Worm (Caenorhabditis elegans) whole organism, late embryonic: ENCODE results near the gene egl-6.

Source experiments
- C08G9.2 ChIP-seq: sonication (generic microtip); optimal IDR thresholded peaks from 2 replicates; lab custom pipeline; 2016; ENCODE audit warnings: mild to moderate bottlenecking, missing genetic modification characterization, moderate library complexity, missing compliant biosample characterization
- C38D4.7 ChIP-seq: fragments of 200-800 bp; sonication (Bioruptor generic); optimal IDR thresholded peaks from 2 replicates; lab custom pipeline; 2018; ENCODE audit warnings: mild to moderate bottlenecking, missing genetic modification characterization, moderate library complexity, missing compliant biosample characterization
- K02D7.2 ChIP-seq: sonication (generic microtip); optimal IDR thresholded peaks from 2 replicates; lab custom pipeline; 2017; ENCODE audit warnings: mild to moderate bottlenecking, missing genetic modification characterization, missing compliant biosample characterization
- K09A11.1 ChIP-seq: sonication (generic microtip); optimal IDR thresholded peaks from 2 replicates; lab custom pipeline; 2017; ENCODE audit warnings: antibody characterized with exemption, mild to moderate bottlenecking, missing genetic modification characterization, missing compliant biosample characterization; ENCODE audit not compliant: insufficient read depth
- T23F11.4 ChIP-seq: fragments of 200-800 bp; sonication (Bioruptor generic); optimal IDR thresholded peaks from 2 replicates; lab custom pipeline; 2018; ENCODE audit warnings: mild to moderate bottlenecking, missing genetic modification characterization, missing compliant biosample characterization
- Y22D7AL.16 ChIP-seq: sonication (generic microtip); optimal IDR thresholded peaks from 2 replicates; lab custom pipeline; 2016; ENCODE audit warnings: missing genetic modification characterization, missing compliant biosample characterization
- ahr-1 ChIP-seq: sonication (generic microtip); optimal IDR thresholded peaks from 2 replicates; lab custom pipeline; 2016; ENCODE audit warnings: missing genetic modification characterization, missing compliant biosample characterization
- ceh-19 ChIP-seq: fragments of 200-800 bp; sonication (Bioruptor generic); optimal IDR thresholded peaks from 2 replicates; lab custom pipeline; 2018; ENCODE audit warnings: mild to moderate bottlenecking, missing genetic modification characterization, missing compliant biosample characterization
- ceh-24 ChIP-seq: sonication (generic microtip); optimal IDR thresholded peaks from 2 replicates; lab custom pipeline; 2016; ENCODE audit warnings: mild to moderate bottlenecking, missing genetic modification characterization, missing compliant biosample characterization
- ceh-45 ChIP-seq: fragments of 200-800 bp; sonication (Bioruptor generic); IDR thresholded peaks from 2 replicates; pipeline ENCODE4 v1.3.6; 2022; ENCODE audit warnings: missing genetic modification reagents, missing genetic modification characterization, missing compliant biosample characterization
- ceh-48 ChIP-seq: sonication (generic microtip); optimal IDR thresholded peaks from 2 replicates; lab custom pipeline; 2016; ENCODE audit warnings: missing genetic modification characterization, inconsistent platforms, missing compliant biosample characterization
- ceh-6 ChIP-seq: fragments of 200-800 bp; sonication (Bioruptor generic); optimal IDR thresholded peaks from 2 replicates; lab custom pipeline; 2018; ENCODE audit warnings: mild to moderate bottlenecking, missing genetic modification characterization, missing compliant biosample characterization
- che-1 ChIP-seq: sonication (generic microtip); optimal IDR thresholded peaks from 2 replicates; lab custom pipeline; 2016; ENCODE audit warnings: mild to moderate bottlenecking, missing genetic modification characterization, missing compliant biosample characterization
- dmd-4 ChIP-seq: sonication (generic microtip); optimal IDR thresholded peaks from 2 replicates; lab custom pipeline; 2016; ENCODE audit warnings: borderline replicate concordance, missing genetic modification characterization, missing compliant biosample characterization
- dve-1 ChIP-seq: sonication (generic microtip); optimal IDR thresholded peaks from 2 replicates; lab custom pipeline; 2017; ENCODE audit warnings: antibody characterized with exemption, mild to moderate bottlenecking, missing genetic modification characterization, missing compliant biosample characterization
- elt-4 ChIP-seq: sonication (generic microtip); optimal IDR thresholded peaks from 2 replicates; lab custom pipeline; 2016; ENCODE audit warnings: missing genetic modification characterization, missing compliant biosample characterization
- ets-4 ChIP-seq: sonication (generic microtip); optimal IDR thresholded peaks from 2 replicates; lab custom pipeline; 2016; ENCODE audit warnings: missing genetic modification characterization, missing compliant biosample characterization
- gmeb-2 ChIP-seq: sonication (generic microtip); optimal IDR thresholded peaks from 2 replicates; lab custom pipeline; 2016; ENCODE audit warnings: missing genetic modification characterization, inconsistent platforms, missing compliant biosample characterization
- hlh-13 ChIP-seq: fragments of 200-800 bp; sonication (Bioruptor generic); optimal IDR thresholded peaks from 2 replicates; lab custom pipeline; 2018; ENCODE audit warnings: mild to moderate bottlenecking, missing genetic modification characterization, missing compliant biosample characterization
- hlh-15 ChIP-seq: sonication (generic microtip); optimal IDR thresholded peaks from 2 replicates; lab custom pipeline; 2016; ENCODE audit warnings: missing genetic modification characterization, missing compliant biosample characterization
- hlh-30 ChIP-seq: sonication (generic microtip); optimal IDR thresholded peaks from 2 replicates; lab custom pipeline; 2017; ENCODE audit warnings: antibody characterized with exemption, missing genetic modification characterization, missing compliant biosample characterization; ENCODE audit not compliant: insufficient read depth
- hlh-6 ChIP-seq: sonication (generic microtip); optimal IDR thresholded peaks from 2 replicates; lab custom pipeline; 2016; ENCODE audit warnings: missing genotype, missing genetic modification characterization, missing compliant biosample characterization
- hlh-8 ChIP-seq: sonication (generic microtip); optimal IDR thresholded peaks from 2 replicates; lab custom pipeline; 2016; ENCODE audit warnings: missing genotype, missing genetic modification characterization, missing compliant biosample characterization
- lin-11 ChIP-seq: fragments of 200-800 bp; sonication (Bioruptor generic); optimal IDR thresholded peaks from 2 replicates; lab custom pipeline; 2018; ENCODE audit warnings: mild to moderate bottlenecking, missing genetic modification characterization, missing compliant biosample characterization
- madf-2 ChIP-seq: sonication (generic microtip); optimal IDR thresholded peaks from 2 replicates; lab custom pipeline; 2017; ENCODE audit warnings: missing genetic modification characterization, missing compliant biosample characterization
- nhr-11 ChIP-seq: fragments of 150-350 bp; optimal IDR thresholded peaks from 2 replicates; lab custom pipeline; 2014; ENCODE audit warnings: missing biosample characterization, missing genetic modification characterization
- nhr-232 ChIP-seq: sonication (generic microtip); optimal IDR thresholded peaks from 2 replicates; lab custom pipeline; 2016; ENCODE audit warnings: missing genetic modification characterization, missing compliant biosample characterization
- pat-9 ChIP-seq: fragments of 200-800 bp; sonication (Bioruptor generic); optimal IDR thresholded peaks from 2 replicates; lab custom pipeline; 2018; ENCODE audit warnings: mild to moderate bottlenecking, missing genetic modification characterization, moderate library complexity, missing compliant biosample characterization
- pha-4 ChIP-seq: fragments of 150-350 bp; optimal IDR thresholded peaks from 2 replicates; lab custom pipeline; 2018; ENCODE audit warnings: missing biosample characterization, missing genetic modification reagents, missing genetic modification characterization
- pros-1 ChIP-seq: fragments of 150-350 bp; optimal IDR thresholded peaks from 2 replicates; lab custom pipeline; 2014; ENCODE audit warnings: missing biosample characterization, missing genetic modification reagents, missing genetic modification characterization
- rnt-1 ChIP-seq: sonication (generic microtip); optimal IDR thresholded peaks from 2 replicates; lab custom pipeline; 2016; ENCODE audit warnings: missing genetic modification characterization, missing compliant biosample characterization
- sdc-2 ChIP-seq: sonication (generic microtip); optimal IDR thresholded peaks from 2 replicates; lab custom pipeline; 2016; ENCODE audit warnings: missing genotype, missing genetic modification characterization, missing compliant biosample characterization
- sox-2 ChIP-seq: fragments of 200-800 bp; sonication (Bioruptor generic); IDR thresholded peaks from 2 replicates; pipeline ENCODE4 v1.3.6; 2022; ENCODE audit warnings: missing genetic modification reagents, missing genetic modification characterization, missing compliant biosample characterization
- sox-4 ChIP-seq: sonication (generic microtip); optimal IDR thresholded peaks from 2 replicates; lab custom pipeline; 2017; ENCODE audit warnings: mild to moderate bottlenecking, missing genetic modification characterization, inconsistent platforms, missing compliant biosample characterization
- syd-9 ChIP-seq: sonication (generic microtip); optimal IDR thresholded peaks from 2 replicates; lab custom pipeline; 2016; ENCODE audit warnings: mild to moderate bottlenecking, missing genetic modification characterization, moderate library complexity, missing compliant biosample characterization
- tbx-2 ChIP-seq: sonication (generic microtip); optimal IDR thresholded peaks from 2 replicates; lab custom pipeline; 2016; ENCODE audit warnings: missing genetic modification characterization, missing compliant biosample characterization
- unc-3 ChIP-seq, 2 experiments: fragments of 200-800 bp in 1 of 2; sonication (Bioruptor generic) in 1 of 2; sonication (generic microtip) in 1 of 2; conservative IDR thresholded peaks in 1 of 2; optimal IDR thresholded peaks in 1 of 2; 2 replicates each; pipeline versions ENCODE4 v1.3.6 to Lab custom; 2016 to 2022; ENCODE audit warnings: missing compliant biosample characterization in 2 of 2, missing genetic modification characterization in 2 of 2, missing genetic modification reagents in 1 of 2
- unc-42 ChIP-seq: sonication (generic microtip); optimal IDR thresholded peaks from 2 replicates; lab custom pipeline; 2016; ENCODE audit warnings: missing genotype, missing genetic modification characterization, missing compliant biosample characterization

The egl-6 gene

ce11 chrX:5962560-5962959 is 31.6 kb downstream of the egl-6 start:
- no peak for TF ChIP-seq pha-4 (tag; lab: Kevin White, UChicago)
- TF ChIP-seq pat-9 = no peak
- TF ChIP-seq ceh-24 (tag; lab: Kevin White, UChicago) = no peak
- TF ChIP-seq C08G9.2 (tag; lab: Kevin White, UChicago) = no peak
- TF ChIP-seq C38D4.7 (GFP tag; lab: Kevin White, UChicago) = no peak
- no peak for TF ChIP-seq madf-2 (tag; lab: Kevin White, UChicago)
- no peak for TF ChIP-seq tbx-2 (tag; lab: Kevin White, UChicago)
- no peak for TF ChIP-seq lin-11
- no peak for TF ChIP-seq ceh-48 (tag; lab: Kevin White, UChicago)
- no peak for TF ChIP-seq dmd-4 (tag; lab: Kevin White, UChicago)
- TF ChIP-seq che-1 (tag; lab: Kevin White, UChicago) = no peak
- no peak for TF ChIP-seq sox-4 (tag; lab: Kevin White, UChicago)
- no peak for TF ChIP-seq ets-4
- no peak for TF ChIP-seq unc-3 (GFP tag; conservative IDR thresholded peaks at IDR 0.05; lab: Robert Waterston, UW)
- TF ChIP-seq unc-3 (tag; optimal IDR thresholded peaks at IDR 0.05; lab: Kevin White, UChicago) = no peak
- no peak for TF ChIP-seq nhr-232 (tag; lab: Kevin White, UChicago)
- TF ChIP-seq sdc-2 = no peak
- TF ChIP-seq T23F11.4 (GFP tag; lab: Kevin White, UChicago) = no peak
- no peak for TF ChIP-seq gmeb-2
- no peak for TF ChIP-seq syd-9 (tag; lab: Kevin White, UChicago)
- TF ChIP-seq hlh-30 (tag; lab: Kevin White, UChicago) = no peak

- no peak for TF ChIP-seq tbx-2 (tag; lab: Kevin White, UChicago)
- no peak for TF ChIP-seq hlh-30 (tag; lab: Kevin White, UChicago)
- TF ChIP-seq ahr-1 = no peak
- TF ChIP-seq ceh-6 (GFP tag; lab: Kevin White, UChicago) = no peak
- TF ChIP-seq Y22D7AL.16 (tag; lab: Kevin White, UChicago) = no peak
- TF ChIP-seq K09A11.1 (tag; lab: Kevin White, UChicago) = no peak
- no peak for TF ChIP-seq C08G9.2 (tag; lab: Kevin White, UChicago)
- no peak for TF ChIP-seq hlh-15 (tag; lab: Kevin White, UChicago)
Measured at ce11 chrX:5972212-5972611, 41.3 kb downstream of the egl-6 start.

ce11 chrX:5975228-5975627 is 44.3 kb downstream of the egl-6 start:
- no peak for TF ChIP-seq elt-4 (tag; lab: Kevin White, UChicago)
- TF ChIP-seq unc-42 (tag; lab: Kevin White, UChicago) = peak; percentile 71

ce11 chrX:5975726-5976125 is 44.8 kb downstream of the egl-6 start:
- TF ChIP-seq unc-3 (GFP tag; conservative IDR thresholded peaks at IDR 0.05; lab: Robert Waterston, UW) = no peak
- TF ChIP-seq unc-3 (tag; optimal IDR thresholded peaks at IDR 0.05; lab: Kevin White, UChicago) = no peak
- TF ChIP-seq pros-1 (tag; lab: Kevin White, UChicago) = no peak
- TF ChIP-seq ceh-19 = no peak
- TF ChIP-seq ets-4 = no peak
- no peak for TF ChIP-seq rnt-1 (tag; lab: Kevin White, UChicago)
- no peak for TF ChIP-seq K02D7.2 (tag; lab: Kevin White, UChicago)
- no peak for TF ChIP-seq ceh-45 (GFP tag; lab: Robert Waterston, UW)
- no peak for TF ChIP-seq sox-2 (GFP tag; lab: Robert Waterston, UW)
- no peak for TF ChIP-seq dve-1
- TF ChIP-seq nhr-11 (tag; lab: Kevin White, UChicago) = no peak
- TF ChIP-seq che-1 (tag; lab: Kevin White, UChicago) = no peak
- TF ChIP-seq hlh-8 (tag; lab: Kevin White, UChicago) = no peak
- TF ChIP-seq hlh-6 (tag; lab: Kevin White, UChicago) = no peak
- no peak for TF ChIP-seq hlh-13 (GFP tag; lab: Kevin White, UChicago)
